Worm (Caenorhabditis elegans) whole organism, L4 larva: ENCODE results near the gene R02F2.5.

Source experiments
- D1046.2 ChIP-seq: fragments of 200-800 bp; sonication (Bioruptor generic); IDR thresholded peaks from 2 replicates; pipeline ENCODE4 v1.3.6; 2022; ENCODE audit warnings: missing genetic modification characterization, missing compliant biosample characterization
- F49E8.2 ChIP-seq: sonication (generic microtip); optimal IDR thresholded peaks from 2 replicates; lab custom pipeline; 2016; ENCODE audit warnings: missing compliant biosample characterization, mild to moderate bottlenecking, missing genetic modification characterization, borderline replicate concordance
- T20F7.1 ChIP-seq: fragments of 200-800 bp; sonication (Bioruptor generic); optimal IDR thresholded peaks from 2 replicates; lab custom pipeline; 2018; ENCODE audit warnings: mild to moderate bottlenecking, missing genetic modification characterization, missing compliant biosample characterization
- Y48G9A.11 ChIP-seq: fragments of 200-800 bp; sonication (Bioruptor generic); IDR thresholded peaks from 2 replicates; pipeline ENCODE4 v1.3.6; 2022; ENCODE audit warnings: missing genetic modification reagents, missing genetic modification characterization, missing compliant biosample characterization
- Y75B8A.6 ChIP-seq: fragments of 200-800 bp; sonication (Bioruptor generic); IDR thresholded peaks from 2 replicates; pipeline ENCODE4 v1.3.6; 2022; ENCODE audit warnings: missing genetic modification reagents, missing genetic modification characterization, missing compliant biosample characterization
- ZK337.2 ChIP-seq: fragments of 200-800 bp; sonication (Bioruptor generic); IDR thresholded peaks from 2 replicates; pipeline ENCODE4 v1.3.6; 2022; ENCODE audit warnings: missing genetic modification reagents, missing genetic modification characterization, missing compliant biosample characterization
- ZK546.5 ChIP-seq, 2 experiments: sonication (generic microtip); optimal IDR thresholded peaks; 2 replicates each; lab custom pipeline; 2017; ENCODE audit warnings: missing biosample characterization in 2 of 2, missing genetic modification characterization in 2 of 2
- aha-1 ChIP-seq: fragments of 150-350 bp; peaks from one replicate; lab custom pipeline; 2014; ENCODE audit warnings: missing biosample characterization, missing genetic modification characterization
- ceh-20 ChIP-seq: fragments of 200-800 bp; sonication (Bioruptor generic); IDR thresholded peaks from 2 replicates; pipeline ENCODE4 v1.3.6; 2022; ENCODE audit warnings: missing genetic modification reagents, missing genetic modification characterization, missing compliant biosample characterization
- ceh-62 ChIP-seq: sonication (generic microtip); optimal IDR thresholded peaks from 2 replicates; lab custom pipeline; 2017; ENCODE audit warnings: missing biosample characterization, missing genetic modification characterization
- ceh-82 ChIP-seq: sonication (generic microtip); optimal IDR thresholded peaks from 2 replicates; lab custom pipeline; 2017; ENCODE audit warnings: missing biosample characterization, missing genetic modification characterization
- cey-2 ChIP-seq: sonication (generic microtip); optimal IDR thresholded peaks from 3 replicates; lab custom pipeline; 2017; ENCODE audit warnings: missing genetic modification characterization, mild to moderate bottlenecking, missing compliant biosample characterization, antibody characterized with exemption, borderline replicate concordance; ENCODE audit not compliant: insufficient read depth
- ctbp-1 ChIP-seq: fragments of 200-800 bp; sonication (Bioruptor generic); IDR thresholded peaks from 2 replicates; pipeline ENCODE4 v1.3.6; 2022; ENCODE audit warnings: missing genetic modification reagents, missing genetic modification characterization, missing compliant biosample characterization
- daf-16 ChIP-seq, 3 experiments: sonication (generic microtip); optimal IDR thresholded peaks; 2 replicates each; lab custom pipeline; 2016 to 2017; ENCODE audit warnings: missing genetic modification characterization in 3 of 3, missing genetic modification reagents in 3 of 3, mild to moderate bottlenecking in 2 of 3, missing compliant biosample characterization in 2 of 3, missing biosample characterization in 1 of 3, moderate library complexity in 1 of 3
- daf-8 ChIP-seq: fragments of 200-800 bp; sonication (Bioruptor generic); IDR thresholded peaks from 2 replicates; pipeline ENCODE4 v1.3.6; 2022; ENCODE audit warnings: missing genetic modification characterization, missing compliant biosample characterization
- dmd-8 ChIP-seq: fragments of 200-800 bp; sonication (Bioruptor generic); IDR thresholded peaks from 2 replicates; pipeline ENCODE4 v1.3.6; 2022; ENCODE audit warnings: missing genetic modification characterization, missing compliant biosample characterization
- duxl-1 ChIP-seq: sonication (generic microtip); optimal IDR thresholded peaks from 2 replicates; lab custom pipeline; 2016; ENCODE audit warnings: mild to moderate bottlenecking, missing genetic modification characterization, moderate library complexity, missing compliant biosample characterization; ENCODE audit not compliant: poor library complexity
- dve-1 ChIP-seq: sonication (generic microtip); optimal IDR thresholded peaks from 2 replicates; lab custom pipeline; 2017; ENCODE audit warnings: antibody characterized with exemption, mild to moderate bottlenecking, missing genetic modification characterization, missing compliant biosample characterization; ENCODE audit not compliant: insufficient read depth
- egl-43 ChIP-seq: fragments of 200-800 bp; sonication (Bioruptor generic); IDR thresholded peaks from 2 replicates; pipeline ENCODE4 v1.3.6; 2022; ENCODE audit warnings: missing genetic modification reagents, missing genetic modification characterization, missing compliant biosample characterization
- hlh-30 ChIP-seq: sonication (generic microtip); optimal IDR thresholded peaks from 2 replicates; lab custom pipeline; 2017; ENCODE audit warnings: antibody characterized with exemption, mild to moderate bottlenecking, missing genetic modification characterization, missing compliant biosample characterization; ENCODE audit not compliant: insufficient read depth
- jun-1 ChIP-seq: fragments of 150-350 bp; optimal IDR thresholded peaks from 2 replicates; lab custom pipeline; 2014; ENCODE audit warnings: missing biosample characterization, missing genetic modification reagents, missing genetic modification characterization
- lin-13 ChIP-seq: fragments of 150-350 bp; optimal IDR thresholded peaks from 2 replicates; lab custom pipeline; 2014; ENCODE audit warnings: missing biosample characterization, missing genetic modification reagents, missing genetic modification characterization
- lin-15B ChIP-seq: fragments of 150-350 bp; sonication (generic microtip); optimal IDR thresholded peaks from 3 replicates; lab custom pipeline; 2014; ENCODE audit warnings: missing biosample characterization, missing genetic modification characterization
- lin-29 ChIP-seq: fragments of 200-800 bp; sonication (Bioruptor generic); IDR thresholded peaks from 2 replicates; pipeline ENCODE4 v1.3.6; 2022; ENCODE audit warnings: missing genetic modification reagents, missing genetic modification characterization, missing compliant biosample characterization
- lin-38 ChIP-seq: fragments of 200-800 bp; sonication (Bioruptor generic); IDR thresholded peaks from 2 replicates; pipeline ENCODE4 v1.3.6; 2022; ENCODE audit warnings: missing genetic modification reagents, missing genetic modification characterization, missing compliant biosample characterization
- lsy-2 ChIP-seq, 2 experiments: fragments of 150-350 bp in 1 of 2; sonication (generic microtip) in 1 of 2; optimal IDR thresholded peaks; 2 replicates each; lab custom pipeline; 2014 to 2017; ENCODE audit warnings: missing biosample characterization in 2 of 2, missing genetic modification characterization in 2 of 2
- mdl-1 ChIP-seq, 2 experiments: fragments of 150-350 bp in 1 of 2; sonication (generic microtip) in 1 of 2; optimal IDR thresholded peaks; 2 replicates each; lab custom pipeline; 2014 to 2017; ENCODE audit warnings: missing biosample characterization in 2 of 2, missing genetic modification characterization in 2 of 2
- mes-2 ChIP-seq: sonication (generic microtip); optimal IDR thresholded peaks from 2 replicates; lab custom pipeline; 2016; ENCODE audit warnings: missing genotype, mild to moderate bottlenecking, missing genetic modification characterization, missing compliant biosample characterization; ENCODE audit not compliant: poor library complexity, severe bottlenecking
- mxl-2 ChIP-seq: fragments of 200-800 bp; sonication (Bioruptor generic); conservative IDR thresholded peaks from 2 replicates; pipeline ENCODE4 v1.3.6; 2022; ENCODE audit warnings: missing genetic modification reagents, missing genetic modification characterization, missing compliant biosample characterization
- nhr-10 ChIP-seq: fragments of 150-350 bp; optimal IDR thresholded peaks from 2 replicates; lab custom pipeline; 2014; ENCODE audit warnings: missing biosample characterization, missing genetic modification characterization
- nhr-111 ChIP-seq: fragments of 200-800 bp; sonication (Bioruptor generic); optimal IDR thresholded peaks from 2 replicates; lab custom pipeline; 2018; ENCODE audit warnings: mild to moderate bottlenecking, missing genetic modification characterization, missing compliant biosample characterization
- nhr-28 ChIP-seq: fragments of 150-350 bp; optimal IDR thresholded peaks from 2 replicates; lab custom pipeline; 2014; ENCODE audit warnings: missing biosample characterization, missing genetic modification characterization
- nhr-42 ChIP-seq: fragments of 200-800 bp; sonication (Bioruptor generic); IDR thresholded peaks from 2 replicates; pipeline ENCODE4 v1.3.6; 2022; ENCODE audit warnings: missing genetic modification characterization, missing compliant biosample characterization
- nhr-48 ChIP-seq: sonication (generic microtip); optimal IDR thresholded peaks from 2 replicates; lab custom pipeline; 2016; ENCODE audit warnings: mild to moderate bottlenecking, missing genetic modification characterization, missing compliant biosample characterization
- nhr-6 ChIP-seq: fragments of 150-350 bp; optimal IDR thresholded peaks from 2 replicates; lab custom pipeline; 2014; ENCODE audit warnings: missing biosample characterization, missing genetic modification characterization
- nhr-77 ChIP-seq: fragments of 150-350 bp; optimal IDR thresholded peaks from 2 replicates; lab custom pipeline; 2014; ENCODE audit warnings: missing biosample characterization, missing genetic modification characterization
- pqm-1 ChIP-seq: sonication (generic microtip); optimal IDR thresholded peaks from 2 replicates; lab custom pipeline; 2017; ENCODE audit warnings: missing biosample characterization, missing genetic modification characterization
- rbr-2 ChIP-seq: sonication (generic microtip); optimal IDR thresholded peaks from 2 replicates; lab custom pipeline; 2016; ENCODE audit warnings: missing genotype, missing genetic modification characterization, missing compliant biosample characterization
- unc-39 ChIP-seq: sonication (generic microtip); optimal IDR thresholded peaks from 2 replicates; lab custom pipeline; 2017; ENCODE audit warnings: missing biosample characterization, missing genetic modification characterization
- unc-62 ChIP-seq, 3 experiments: fragments of 150-350 bp in 1 of 3; sonication (generic microtip); optimal IDR thresholded peaks in 2 of 3; peaks in 1 of 3; 1 replicate in 1 of 3; 2 replicates in 2 of 3; lab custom pipeline; 2014 to 2017; ENCODE audit warnings: missing biosample characterization in 3 of 3, missing genetic modification characterization in 3 of 3, missing genetic modification reagents in 3 of 3, missing genotype in 1 of 3
- zfp-2 ChIP-seq: sonication (generic microtip); optimal IDR thresholded peaks from 2 replicates; lab custom pipeline; 2016; ENCODE audit warnings: mild to moderate bottlenecking, missing genetic modification characterization, missing compliant biosample characterization
- zip-11 ChIP-seq: fragments of 200-800 bp; sonication (Bioruptor generic); IDR thresholded peaks from 2 replicates; pipeline ENCODE4 v1.3.6; 2022; ENCODE audit warnings: missing genetic modification characterization, missing compliant biosample characterization
- ztf-11 ChIP-seq: fragments of 150-350 bp; optimal IDR thresholded peaks from 2 replicates; lab custom pipeline; 2014; ENCODE audit warnings: missing biosample characterization, missing genetic modification characterization
- ztf-7 ChIP-seq: fragments of 150-350 bp; optimal IDR thresholded peaks from 2 replicates; lab custom pipeline; 2014; ENCODE audit warnings: missing biosample characterization, missing genetic modification characterization

The R02F2.5 gene

DNA sequence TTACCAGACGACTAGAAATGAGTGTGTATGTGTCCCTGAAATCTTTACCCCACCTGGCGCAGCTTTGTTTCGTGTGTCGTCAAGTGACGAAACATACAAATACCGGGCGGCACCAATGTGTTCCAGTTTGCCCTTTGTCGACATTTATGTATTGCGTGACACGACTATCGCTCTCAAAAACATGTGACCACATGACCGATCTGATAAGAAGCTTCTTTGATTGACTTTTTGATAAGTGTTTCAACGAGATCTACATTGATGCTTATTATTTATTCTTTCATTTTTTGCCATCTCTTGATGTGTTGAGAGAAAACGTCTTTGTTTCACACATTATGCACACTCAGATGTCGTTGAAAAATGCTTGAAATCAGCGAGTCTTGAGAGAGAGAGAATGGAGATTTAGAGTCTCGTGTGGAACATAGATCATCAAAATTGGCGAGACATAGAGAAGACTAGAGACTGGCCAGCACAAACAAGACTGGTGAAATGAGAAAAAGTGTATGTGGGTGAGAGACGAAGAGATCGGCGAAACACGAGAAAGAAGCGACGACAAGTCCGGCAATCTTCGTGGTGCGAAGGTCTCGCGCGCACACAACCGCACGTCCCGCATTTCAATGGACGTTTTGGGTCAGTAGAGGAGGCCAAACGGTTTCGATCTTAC is 23.9 kb downstream of the R02F2.5 start (continued):
- no peak for TF ChIP-seq F49E8.2 (tag; lab: Kevin White, UChicago)
- TF ChIP-seq T20F7.1 (GFP tag; lab: Kevin White, UChicago): peak; percentile 85
- peak; percentile 34 for TF ChIP-seq cey-2 (tag; lab: Kevin White, UChicago)
- TF ChIP-seq nhr-111 (GFP tag; lab: Kevin White, UChicago): no peak
- TF ChIP-seq egl-43 (GFP tag; lab: Robert Waterston, UW): peak; percentile 32; the same call in 1 of the 2 replicates
- no peak for TF ChIP-seq zip-11 (GFP tag; lab: Robert Waterston, UW)
- peak; percentile 45 for TF ChIP-seq nhr-77
- no peak for TF ChIP-seq Y48G9A.11 (GFP tag; lab: Robert Waterston, UW)
- peak; percentile 66 for TF ChIP-seq mes-2 (tag; lab: Kevin White, UChicago)
- no peak for TF ChIP-seq ZK337.2
- TF ChIP-seq nhr-48 (tag; lab: Kevin White, UChicago): peak; percentile 49
- TF ChIP-seq ceh-20 (GFP tag; lab: Robert Waterston, UW): no peak
- TF ChIP-seq ceh-82 (tag; lab: Kevin White, UChicago): no peak
- TF ChIP-seq, all 104 proteins: peak for 38

DNA sequence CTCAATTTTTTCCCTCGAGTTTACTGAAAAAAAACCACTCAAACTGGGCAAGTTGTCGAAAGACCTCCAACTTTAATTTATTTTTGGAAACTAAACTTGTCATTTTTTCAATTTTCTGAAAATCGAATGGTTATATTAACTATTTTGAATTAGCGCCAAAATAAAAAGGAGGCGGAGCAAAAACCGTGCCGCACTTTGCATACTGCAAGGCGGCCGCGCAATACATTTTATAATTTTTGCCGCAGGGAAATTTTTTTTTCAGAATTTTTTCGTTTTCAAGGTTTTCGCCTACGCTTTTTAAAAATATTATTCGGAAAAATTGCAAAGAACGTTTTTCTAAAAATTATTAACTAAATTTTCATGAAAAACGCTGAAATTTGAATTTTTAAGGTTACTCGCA is 24.6 kb downstream of the R02F2.5 start:
- TF ChIP-seq dmd-8 (GFP tag; lab: Robert Waterston, UW) (no peak), F49E8.2 (tag; lab: Kevin White, UChicago) (peak; percentile 30), nhr-42 (GFP tag; lab: Robert Waterston, UW) (no peak), mxl-2 (GFP tag; lab: Robert Waterston, UW) (no peak), Y48G9A.11 (GFP tag; lab: Robert Waterston, UW) (peak; percentile 81), lin-38 (GFP tag; lab: Robert Waterston, UW) (peak; percentile 25), mes-2 (tag; lab: Kevin White, UChicago) (peak; percentile 37), jun-1 (tag; lab: Kevin White, UChicago) (no peak), aha-1 (tag; lab: Kevin White, UChicago) (peak; percentile 68)

DNA sequence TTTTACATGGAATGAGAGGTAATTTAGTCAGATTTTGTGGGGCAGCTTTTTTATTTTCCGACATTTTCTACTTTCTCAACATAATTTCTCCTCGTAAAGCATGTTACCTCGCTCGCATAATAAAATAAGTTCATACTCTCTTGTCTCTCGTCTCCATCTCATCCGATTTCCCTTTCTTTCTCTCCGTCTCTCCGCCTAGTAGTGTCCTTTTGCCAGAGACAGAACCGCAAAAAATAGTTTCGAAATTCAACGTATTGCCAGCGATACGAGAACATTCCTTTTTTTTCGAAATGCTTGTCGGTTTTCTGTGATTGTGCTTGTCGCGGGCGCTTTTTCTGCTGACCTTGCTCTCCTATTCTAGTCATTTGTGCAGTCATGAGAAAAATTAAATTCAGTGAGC is 25.0 kb downstream of the R02F2.5 start:
- TF ChIP-seq ztf-11 (tag; lab: Kevin White, UChicago): no peak
- TF ChIP-seq rbr-2 (tag; lab: Kevin White, UChicago): peak; percentile 36
- peak; percentile 46 for TF ChIP-seq mes-2 (tag; lab: Kevin White, UChicago)
- no peak for TF ChIP-seq Y75B8A.6 (GFP tag; lab: Robert Waterston, UW)
- TF ChIP-seq ceh-62 (tag; lab: Kevin White, UChicago): no peak
- TF ChIP-seq duxl-1 (tag; lab: Kevin White, UChicago): no peak
- no peak for TF ChIP-seq daf-8 (GFP tag; lab: Robert Waterston, UW)
- no peak for TF ChIP-seq lin-15B
- TF ChIP-seq lsy-2 (tag; optimal IDR thresholded peaks at IDR 0.05; lab: Kevin White, UChicago): peak in 1 of 2 experiments; percentile 75
- no peak for TF ChIP-seq unc-39 (tag; lab: Kevin White, UChicago)
- peak in 1 of 2 experiments; percentile 41 for TF ChIP-seq mdl-1 (tag; optimal IDR thresholded peaks at IDR 0.05; lab: Kevin White, UChicago)
- TF ChIP-seq dve-1 (tag; lab: Kevin White, UChicago): peak; percentile 77
- TF ChIP-seq nhr-28 (tag; lab: Kevin White, UChicago): peak; percentile 43
- peak; percentile 35 for TF ChIP-seq nhr-6 (tag; lab: Kevin White, UChicago)
- TF ChIP-seq ctbp-1: peak; percentile 43; the same call in 1 of the 2 replicates
- no peak for TF ChIP-seq ZK546.5 (tag; optimal IDR thresholded peaks at IDR 0.05; lab: Kevin White, UChicago)
- TF ChIP-seq ztf-7 (tag; lab: Kevin White, UChicago): no peak
- no peak for TF ChIP-seq lin-29
- peak; percentile 31 for TF ChIP-seq pqm-1 (tag; lab: Kevin White, UChicago)
- no peak for TF ChIP-seq nhr-48 (tag; lab: Kevin White, UChicago)
- no peak for TF ChIP-seq D1046.2
- no peak for TF ChIP-seq mxl-2 (GFP tag; lab: Robert Waterston, UW)
- peak; percentile 52 for TF ChIP-seq hlh-30 (tag; lab: Kevin White, UChicago)
- no peak for TF ChIP-seq unc-62 (GFP tag; optimal IDR thresholded peaks at IDR 0.05 in 1 of 2; lab: Kevin White, UChicago)
- TF ChIP-seq unc-62 (tag; optimal IDR thresholded peaks at IDR 0.05; lab: Kevin White, UChicago): no peak
- TF ChIP-seq daf-16 (GFP tag; optimal IDR thresholded peaks at IDR 0.05; lab: Kevin White, UChicago): no peak
- peak; percentile 34 for TF ChIP-seq daf-16 (tag; optimal IDR thresholded peaks at IDR 0.05; lab: Kevin White, UChicago)
- no peak for TF ChIP-seq zfp-2 (tag; lab: Kevin White, UChicago)
- TF ChIP-seq ZK337.2: no peak
- no peak for TF ChIP-seq dmd-8 (GFP tag; lab: Robert Waterston, UW)
- TF ChIP-seq nhr-10 (tag; lab: Kevin White, UChicago): no peak
- no peak for TF ChIP-seq lin-13 (GFP tag; lab: Kevin White, UChicago)
